Worm (Caenorhabditis elegans) whole organism, L3 larva: Measurements from ENCODE around the gene Y73C8B.5.

Experiments used
- R02D3.7 ChIP-seq: fragments of 150-350 bp; optimal IDR thresholded peaks from 2 replicates; lab custom pipeline; 2014; ENCODE audit warnings: missing biosample characterization, missing genetic modification characterization
- ZK546.5 ChIP-seq: sonication (generic microtip); optimal IDR thresholded peaks from 2 replicates; lab custom pipeline; 2017; ENCODE audit warnings: missing biosample characterization, missing genetic modification characterization
- aly-2 ChIP-seq: fragments of 150-350 bp; optimal IDR thresholded peaks from 2 replicates; lab custom pipeline; 2014; ENCODE audit warnings: missing biosample characterization, missing genetic modification characterization
- ama-1 ChIP-seq: fragments of 150-350 bp; optimal IDR thresholded peaks from 2 replicates; lab custom pipeline; 2018
- ceh-16 ChIP-seq: sonication (generic microtip); optimal IDR thresholded peaks from 2 replicates; lab custom pipeline; 2017; ENCODE audit warnings: missing biosample characterization, missing genetic modification characterization
- ceh-28 ChIP-seq: fragments of 150-350 bp; optimal IDR thresholded peaks from 2 replicates; lab custom pipeline; 2014; ENCODE audit warnings: missing biosample characterization, missing genetic modification reagents, missing genetic modification characterization
- ceh-9 ChIP-seq: sonication (generic microtip); optimal IDR thresholded peaks from 2 replicates; lab custom pipeline; 2018; ENCODE audit warnings: missing biosample characterization, missing genetic modification characterization
- egl-5 ChIP-seq: fragments of 150-350 bp; optimal IDR thresholded peaks from 2 replicates; lab custom pipeline; 2017; ENCODE audit warnings: missing biosample characterization, missing genetic modification reagents, missing genetic modification characterization, inconsistent platforms
- elt-1 ChIP-seq: fragments of 150-350 bp; optimal IDR thresholded peaks from 2 replicates; lab custom pipeline; 2014; ENCODE audit warnings: missing biosample characterization, missing genetic modification characterization
- elt-3 ChIP-seq, 3 experiments: fragments of 150-350 bp in 1 of 3; sonication (generic microtip) in 2 of 3; optimal IDR thresholded peaks; 2 replicates in 2 of 3; 4 replicates in 1 of 3; lab custom pipeline; 2014 to 2017; ENCODE audit warnings: missing biosample characterization in 3 of 3, missing genetic modification characterization in 3 of 3
- eor-1 ChIP-seq, 2 experiments: fragments of 150-350 bp; optimal IDR thresholded peaks; 2 replicates each; lab custom pipeline; 2014 to 2018; ENCODE audit warnings: missing biosample characterization in 2 of 2, missing genetic modification characterization in 2 of 2
- fkh-10 ChIP-seq: sonication (generic microtip); optimal IDR thresholded peaks from 2 replicates; lab custom pipeline; 2017; ENCODE audit warnings: missing biosample characterization, missing genetic modification reagents, missing genetic modification characterization
- fkh-2 ChIP-seq: fragments of 150-350 bp; optimal IDR thresholded peaks from 2 replicates; lab custom pipeline; 2014; ENCODE audit warnings: missing biosample characterization, missing genetic modification reagents, missing genetic modification characterization
- fos-1 ChIP-seq: fragments of 150-350 bp; optimal IDR thresholded peaks from 2 replicates; lab custom pipeline; 2014; ENCODE audit warnings: missing biosample characterization, missing genetic modification characterization
- hmg-11 ChIP-seq: sonication (generic microtip); optimal IDR thresholded peaks from 2 replicates; lab custom pipeline; 2016; ENCODE audit warnings: missing genetic modification characterization, missing compliant biosample characterization
- lin-15B ChIP-seq: fragments of 150-350 bp; optimal IDR thresholded peaks from 2 replicates; lab custom pipeline; 2014; ENCODE audit warnings: missing biosample characterization, missing genetic modification characterization
- lin-39 ChIP-seq: fragments of 150-350 bp; optimal IDR thresholded peaks from 2 replicates; lab custom pipeline; 2018; ENCODE audit warnings: missing biosample characterization, missing genetic modification reagents, missing genetic modification characterization
- lsy-12 ChIP-seq: sonication (generic microtip); optimal IDR thresholded peaks from 2 replicates; lab custom pipeline; 2016; ENCODE audit warnings: mild to moderate bottlenecking, missing genetic modification characterization, missing compliant biosample characterization
- mdl-1 ChIP-seq: fragments of 150-350 bp; optimal IDR thresholded peaks from 2 replicates; lab custom pipeline; 2014; ENCODE audit warnings: missing biosample characterization, missing genetic modification characterization
- mml-1 ChIP-seq: fragments of 150-350 bp; sonication (generic microtip); optimal IDR thresholded peaks from 3 replicates; lab custom pipeline; 2014; ENCODE audit warnings: missing biosample characterization, missing genetic modification characterization
- nfya-1 ChIP-seq: sonication (generic microtip); optimal IDR thresholded peaks from 2 replicates; lab custom pipeline; 2017; ENCODE audit warnings: missing genetic modification characterization, mild to moderate bottlenecking, missing compliant biosample characterization, antibody characterized with exemption, moderate library complexity; ENCODE audit not compliant: insufficient read depth
- nhr-11 ChIP-seq: fragments of 150-350 bp; optimal IDR thresholded peaks from 2 replicates; lab custom pipeline; 2014; ENCODE audit warnings: missing biosample characterization, missing genetic modification characterization
- nhr-12 ChIP-seq: fragments of 150-350 bp; optimal IDR thresholded peaks from 2 replicates; lab custom pipeline; 2014; ENCODE audit warnings: missing biosample characterization, missing genetic modification characterization
- nhr-23 ChIP-seq: fragments of 150-350 bp; optimal IDR thresholded peaks from 2 replicates; lab custom pipeline; 2014; ENCODE audit warnings: missing biosample characterization, missing genetic modification reagents, missing genetic modification characterization
- nhr-25 ChIP-seq: sonication (generic microtip); optimal IDR thresholded peaks from 2 replicates; lab custom pipeline; 2017; ENCODE audit warnings: missing biosample characterization, missing genetic modification characterization
- nhr-28 ChIP-seq: fragments of 150-350 bp; optimal IDR thresholded peaks from 2 replicates; lab custom pipeline; 2014; ENCODE audit warnings: missing biosample characterization, missing genetic modification characterization
- nhr-43 ChIP-seq: sonication (generic microtip); optimal IDR thresholded peaks from 2 replicates; lab custom pipeline; 2016; ENCODE audit warnings: mild to moderate bottlenecking, missing genetic modification characterization, missing compliant biosample characterization; ENCODE audit not compliant: poor library complexity, severe bottlenecking
- nhr-67 ChIP-seq: fragments of 150-350 bp; optimal IDR thresholded peaks from 2 replicates; lab custom pipeline; 2014; ENCODE audit warnings: missing biosample characterization, missing genetic modification characterization
- nhr-76 ChIP-seq: fragments of 150-350 bp; sonication (generic microtip); optimal IDR thresholded peaks from 5 replicates; lab custom pipeline; 2014; ENCODE audit warnings: missing biosample characterization, missing genetic modification characterization
- pha-4 ChIP-seq: fragments of 150-350 bp; optimal IDR thresholded peaks from 2 replicates; lab custom pipeline; 2014; ENCODE audit warnings: missing biosample characterization, missing genetic modification reagents, missing genetic modification characterization
- pqm-1 ChIP-seq: fragments of 150-350 bp; optimal IDR thresholded peaks from 2 replicates; lab custom pipeline; 2017; ENCODE audit warnings: missing biosample characterization, missing genetic modification characterization, inconsistent platforms
- sea-2 ChIP-seq: fragments of 150-350 bp; sonication (generic microtip); optimal IDR thresholded peaks from 4 replicates; lab custom pipeline; 2014; ENCODE audit warnings: missing biosample characterization, missing genetic modification reagents, missing genetic modification characterization
- skn-1 ChIP-seq: fragments of 150-350 bp; optimal IDR thresholded peaks from 2 replicates; lab custom pipeline; 2014; ENCODE audit warnings: missing biosample characterization, missing genetic modification characterization
- snpc-4 ChIP-seq: fragments of 150-350 bp; optimal IDR thresholded peaks from 2 replicates; lab custom pipeline; 2014; ENCODE audit warnings: missing biosample characterization, missing genetic modification characterization
- unc-39 ChIP-seq: sonication (generic microtip); optimal IDR thresholded peaks from 4 replicates; lab custom pipeline; 2017; ENCODE audit warnings: missing biosample characterization, missing genetic modification characterization
- zag-1 ChIP-seq: fragments of 150-350 bp; optimal IDR thresholded peaks from 2 replicates; lab custom pipeline; 2014; ENCODE audit warnings: missing biosample characterization, missing genetic modification characterization
- ztf-4 ChIP-seq: fragments of 150-350 bp; optimal IDR thresholded peaks from 2 replicates; lab custom pipeline; 2014; ENCODE audit warnings: missing biosample characterization, missing genetic modification characterization

Y73C8B.5 gene

DNA sequence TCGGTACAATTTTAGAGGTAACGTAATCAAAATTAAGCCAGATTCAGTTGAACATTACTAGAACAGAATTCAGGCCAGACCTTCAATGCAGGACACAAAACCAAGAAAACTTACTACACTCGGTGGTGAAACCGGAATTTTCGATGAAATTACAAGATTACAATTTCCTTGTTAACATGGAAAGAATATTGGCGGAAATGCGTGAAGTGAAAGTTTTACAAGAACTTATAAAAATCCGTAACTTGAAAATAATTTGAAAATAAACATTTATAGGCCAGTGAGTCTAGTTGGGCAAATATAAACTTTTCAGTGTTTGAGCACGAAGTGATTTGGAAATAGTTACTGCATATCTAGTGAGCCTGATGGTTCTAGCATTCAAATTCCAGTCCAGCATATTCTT is 37.8 kb downstream of the Y73C8B.5 start, which contains the start of gene K08D9.6:
Gene K08D9.6, minus strand, starts transcription at position 101 of the 400 bp plus-strand sequence.
- TF ChIP-seq R02D3.7 (tag; lab: Kevin White, UChicago) (no peak), lin-15B (no peak), sea-2 (no peak), nhr-23 (no peak), ceh-28 (no peak), egl-5 (tag; lab: Kevin White, UChicago) (no peak), lsy-12 (tag; lab: Kevin White, UChicago) (no peak), nfya-1 (tag; lab: Kevin White, UChicago) (no peak), nhr-67 (tag; lab: Kevin White, UChicago) (no peak), pqm-1 (tag; lab: Kevin White, UChicago) (no peak), ztf-4 (tag; lab: Kevin White, UChicago) (no peak), aly-2 (no peak)

DNA sequence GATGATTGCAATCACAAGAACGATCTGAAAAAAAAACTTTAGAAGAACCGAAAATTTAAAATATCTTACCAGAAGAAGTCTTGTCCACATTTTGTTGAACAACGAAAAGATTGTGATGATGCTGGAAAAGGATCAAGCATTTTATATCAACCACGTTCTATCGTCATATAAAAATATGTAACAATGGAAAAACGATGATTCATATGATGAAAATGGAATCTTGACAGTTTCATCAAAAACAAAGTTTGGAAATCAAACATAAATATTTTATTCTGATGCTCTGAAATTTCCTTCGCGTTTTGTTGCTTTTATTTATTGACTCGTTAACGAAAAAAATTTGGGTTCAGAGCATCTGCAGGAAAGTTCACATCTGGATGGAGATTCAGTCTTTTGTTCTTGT is 39.5 kb downstream of the Y73C8B.5 start, which contains the start of the genes K08D9.9 and str-16:
Gene K08D9.9, minus strand, starts transcription at position 101 of the 400 bp plus-strand sequence.
Gene str-16, plus strand, starts transcription at position 266 of the 400 bp plus-strand sequence.
- TF ChIP-seq egl-5 (tag; lab: Kevin White, UChicago), result no peak
- TF ChIP-seq eor-1 (tag; optimal IDR thresholded peaks at IDR 0.05; lab: Kevin White, UChicago), result no peak
- TF ChIP-seq nhr-12, result no peak

DNA sequence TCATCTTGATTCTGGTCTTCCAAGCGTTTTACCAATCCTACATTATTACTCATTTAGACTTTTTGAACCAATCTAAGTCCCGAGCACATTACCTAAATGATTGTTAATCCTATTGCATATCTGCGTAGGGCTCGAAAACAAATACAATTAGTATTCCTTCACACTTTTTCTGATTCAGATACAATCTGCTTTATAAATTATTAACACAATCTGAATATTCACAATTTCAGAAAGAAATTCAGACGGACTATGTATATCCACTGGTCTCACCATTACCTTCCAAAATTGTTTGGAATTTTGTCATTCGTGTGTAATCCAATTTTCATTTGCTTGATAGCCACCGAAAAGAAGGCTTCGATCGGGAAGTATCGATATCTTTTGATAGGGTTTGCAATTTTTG is 44.1 kb downstream of the Y73C8B.5 start, which contains the start of gene srj-11:
Gene srj-11, plus strand, starts transcription at position 250 of the 400 bp plus-strand sequence.
- TF ChIP-seq nhr-28 (no peak), fkh-10 (GFP tag; lab: Kevin White, UChicago) (no peak), ceh-28 (no peak), fos-1 (no peak), eor-1 (tag; optimal IDR thresholded peaks at IDR 0.05; lab: Kevin White, UChicago) (no peak), elt-3 (tag; optimal IDR thresholded peaks at IDR 0.05; lab: Kevin White, UChicago) (no peak), lin-15B (no peak), pqm-1 (tag; lab: Kevin White, UChicago) (no peak), lin-39 (no peak), sea-2 (no peak)
- TF ChIP-seq, all 47 proteins: peak for 0

DNA sequence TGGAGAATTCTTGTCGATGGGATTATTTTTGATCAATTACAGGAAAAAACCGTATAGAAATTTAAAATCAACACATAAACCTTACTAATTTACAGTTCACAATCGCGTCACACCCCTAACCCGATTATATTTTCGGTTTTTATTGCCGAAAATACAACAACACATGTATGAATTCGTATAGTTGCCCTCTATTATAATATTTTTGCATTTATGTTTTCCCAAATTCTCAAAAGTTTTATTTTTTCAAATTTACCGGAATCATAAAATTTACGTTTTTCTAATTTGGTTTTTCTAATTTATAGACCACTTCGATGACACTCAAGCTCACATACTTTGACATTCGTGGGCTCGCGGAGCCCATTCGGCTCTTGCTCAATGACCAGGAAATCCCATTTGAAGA is 45.9 kb downstream of the Y73C8B.5 start, which contains the start of gene gst-23:
Gene gst-23, plus strand, starts transcription at position 301 of the 400 bp plus-strand sequence.
- no peak for TF ChIP-seq nfya-1 (tag; lab: Kevin White, UChicago)
- no peak for TF ChIP-seq ceh-28
- no peak for TF ChIP-seq fkh-2
- TF ChIP-seq aly-2, result no peak
- TF ChIP-seq lin-15B, result no peak
- no peak for TF ChIP-seq elt-1 (tag; lab: Kevin White, UChicago)
- no peak for TF ChIP-seq zag-1 (tag; lab: Kevin White, UChicago)
- TF ChIP-seq egl-5 (tag; lab: Kevin White, UChicago), result no peak
- TF ChIP-seq nhr-43 (tag; lab: Kevin White, UChicago), result no peak
- TF ChIP-seq nhr-76 (tag; lab: Kevin White, UChicago), result no peak
- no peak for TF ChIP-seq hmg-11 (tag; lab: Kevin White, UChicago)
- TF ChIP-seq ceh-16, result no peak
- no peak for TF ChIP-seq mml-1 (tag; lab: Kevin White, UChicago)
- TF ChIP-seq, all 47 proteins: peak for 0

DNA sequence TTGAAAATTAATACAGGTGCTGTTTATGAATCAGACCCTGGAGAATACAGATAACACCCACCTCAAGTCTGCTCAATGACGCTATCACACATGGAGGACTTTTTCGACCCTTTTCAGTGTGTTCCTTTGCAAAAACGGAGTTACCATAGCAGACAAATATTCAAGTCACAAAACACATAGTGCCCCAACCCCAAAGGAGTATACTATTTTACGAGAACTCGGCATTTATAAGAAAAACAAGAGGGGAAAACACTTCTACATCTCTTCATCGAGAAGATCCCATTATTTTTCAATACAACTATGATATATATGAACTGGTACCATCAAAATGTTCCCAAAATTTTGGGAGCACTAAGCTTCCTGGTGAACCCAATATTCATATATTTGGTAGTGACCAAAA is 47.6 kb downstream of the Y73C8B.5 start, which contains the start of gene srj-7:
Gene srj-7, plus strand, starts transcription at position 301 of the 400 bp plus-strand sequence.
- no peak for TF ChIP-seq mml-1 (tag; lab: Kevin White, UChicago)
- TF ChIP-seq ceh-28, result no peak
- TF ChIP-seq lin-39, result no peak
- no peak for TF ChIP-seq snpc-4
- TF ChIP-seq nfya-1 (tag; lab: Kevin White, UChicago), result no peak
- TF ChIP-seq fos-1, result no peak
- TF ChIP-seq nhr-25 (tag; lab: Kevin White, UChicago), result no peak
- no peak for TF ChIP-seq ama-1
- TF ChIP-seq R02D3.7 (tag; lab: Kevin White, UChicago), result no peak
- no peak for TF ChIP-seq sea-2
- no peak for TF ChIP-seq ZK546.5 (tag; lab: Kevin White, UChicago)
- no peak for TF ChIP-seq ceh-9 (tag; lab: Kevin White, UChicago)
- TF ChIP-seq nhr-23, result no peak
- TF ChIP-seq, all 47 proteins: peak for 0

DNA sequence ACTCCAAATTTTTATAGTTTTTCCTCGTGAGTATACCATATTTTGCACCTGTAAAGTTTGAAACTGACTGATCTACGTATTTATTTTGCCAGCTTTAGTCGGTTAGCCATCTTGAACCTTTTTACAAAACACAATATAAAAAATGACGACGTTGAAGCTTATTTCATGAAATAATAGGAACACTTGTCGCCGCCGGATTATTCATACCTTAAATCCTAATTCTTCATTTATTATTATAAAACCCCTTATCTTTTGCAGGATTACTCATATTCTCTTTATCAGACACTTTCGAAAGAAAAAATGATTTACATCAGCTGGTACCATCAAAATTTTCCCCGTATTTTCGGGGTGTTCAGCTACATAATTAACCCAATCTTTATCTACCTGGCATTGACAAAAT is 50.4 kb downstream of the Y73C8B.5 start, which contains the start of gene srj-8:
Gene srj-8, plus strand, starts transcription at position 301 of the 400 bp plus-strand sequence.
- TF ChIP-seq fkh-2, result no peak
- TF ChIP-seq pha-4 (tag; lab: Kevin White, UChicago), result no peak
- TF ChIP-seq nhr-11, result no peak
- TF ChIP-seq unc-39 (tag; lab: Kevin White, UChicago), result no peak
- no peak for TF ChIP-seq skn-1 (tag; lab: Kevin White, UChicago)
- no peak for TF ChIP-seq R02D3.7 (tag; lab: Kevin White, UChicago)
- no peak for TF ChIP-seq mdl-1 (tag; lab: Kevin White, UChicago)
- no peak for TF ChIP-seq lin-15B
- TF ChIP-seq aly-2, result no peak
- TF ChIP-seq ama-1, result no peak
- TF ChIP-seq elt-1 (tag; lab: Kevin White, UChicago), result no peak
- TF ChIP-seq egl-5 (tag; lab: Kevin White, UChicago), result no peak
- no peak for TF ChIP-seq eor-1 (tag; optimal IDR thresholded peaks at IDR 0.05; lab: Kevin White, UChicago)
- no peak for TF ChIP-seq lsy-12 (tag; lab: Kevin White, UChicago)
